Fruit fly (Drosophila melanogaster) ovary, adult (tissue): ENCODE results near the gene CG45690.

Experiments
- CG17801 ChIP-seq: fragments of 200-800 bp; optimal IDR thresholded peaks from 2 replicates; lab custom pipeline; 2019; ENCODE audit warnings: missing biosample characterization, mild to moderate bottlenecking, missing genetic modification characterization, moderate library complexity; ENCODE audit not compliant: partially characterized antibody

The CG45690 gene

dm6 chr2L:10654520-10654919 is 3.6 kb upstream of the CG45690 start:
- no peak for TF ChIP-seq CG17801 (GFP tag; lab: Kevin White, UChicago)

- no peak for TF ChIP-seq CG17801 (GFP tag; lab: Kevin White, UChicago)
Observed at dm6 chr2L:10661490-10662240, 3.6 kb downstream of the CG45690 start, which contains the start of gene CG31871. Gene CG31871 (plus strand): TSS chr2L:10662081.

dm6 chr2L:10665603-10666002 is 7.5 kb downstream of the CG45690 start:
- TF ChIP-seq CG17801 (GFP tag; lab: Kevin White, UChicago) = no peak

dm6 chr2L:10671530-10671929 is 13.4 kb downstream of the CG45690 start:
- TF ChIP-seq CG17801 (GFP tag; lab: Kevin White, UChicago) = no peak

- TF ChIP-seq CG17801 (GFP tag; lab: Kevin White, UChicago) = no peak
Observed at dm6 chr2L:10672989-10673388, 14.9 kb downstream of the CG45690 start.

- no peak for TF ChIP-seq CG17801 (GFP tag; lab: Kevin White, UChicago)
Observed at dm6 chr2L:10676933-10677714, 19.0 kb downstream of the CG45690 start, which contains the start of gene CG17104. Gene CG17104 (plus strand): TSS chr2L:10677198.

- no peak for TF ChIP-seq CG17801 (GFP tag; lab: Kevin White, UChicago)
Observed at dm6 chr2L:10677715-10678088, 19.6 kb downstream of the CG45690 start.

dm6 chr2L:10679568-10679967 is 21.5 kb downstream of the CG45690 start:
- TF ChIP-seq CG17801 (GFP tag; lab: Kevin White, UChicago) = no peak

- no peak for TF ChIP-seq CG17801 (GFP tag; lab: Kevin White, UChicago)
Observed at dm6 chr2L:10680584-10681080, 22.6 kb downstream of the CG45690 start, which contains the start of gene CG17105. Gene CG17105 (plus strand): TSS chr2L:10681030.

- TF ChIP-seq CG17801 (GFP tag; lab: Kevin White, UChicago) = no peak
Observed at dm6 chr2L:10681602-10682001, 23.5 kb downstream of the CG45690 start, which contains the start of gene CG17107. Gene CG17107 (plus strand): TSS chr2L:10681902.

dm6 chr2L:10682197-10682596 is 24.1 kb downstream of the CG45690 start:
- no peak for TF ChIP-seq CG17801 (GFP tag; lab: Kevin White, UChicago)

dm6 chr2L:10682912-10683311 is 24.8 kb downstream of the CG45690 start:
- TF ChIP-seq CG17801 (GFP tag; lab: Kevin White, UChicago) = no peak

- TF ChIP-seq CG17801 (GFP tag; lab: Kevin White, UChicago) = no peak
Observed at dm6 chr2L:10684309-10684708, 26.2 kb downstream of the CG45690 start, which contains the start of gene CG7299. Gene CG7299 (minus strand): TSS chr2L:10684409.

- TF ChIP-seq CG17801 (GFP tag; lab: Kevin White, UChicago) = no peak
Observed at dm6 chr2L:10685666-10686065, 27.6 kb downstream of the CG45690 start.
